Worm (Caenorhabditis elegans): ENCODE results near the gene fbxa-72.

- TF ChIP-seq ama-1 (optimal IDR thresholded peaks at IDR 0.05), result no peak
- no peak for TF ChIP-seq pha-2 (tag; optimal IDR thresholded peaks at IDR 0.05)
- no peak for TF ChIP-seq nfya-1 (tag; optimal IDR thresholded peaks at IDR 0.05)
- no peak for TF ChIP-seq elt-2 (tag; optimal IDR thresholded peaks at IDR 0.05)
- no peak for TF ChIP-seq dmd-4 (tag; optimal IDR thresholded peaks at IDR 0.05; ENCODE audit: borderline replicate concordance)
- no peak for TF ChIP-seq ceh-30 (tag; optimal IDR thresholded peaks at IDR 0.05)
- no peak for TF ChIP-seq lin-11 (tag; optimal IDR thresholded peaks at IDR 0.05)
- no peak for TF ChIP-seq pha-4 (tag; optimal IDR thresholded peaks at IDR 0.05)
- no peak for TF ChIP-seq hlh-13 (GFP tag; optimal IDR thresholded peaks at IDR 0.05)
- no peak for TF ChIP-seq nhr-11 (tag; optimal IDR thresholded peaks at IDR 0.05)
- no peak for TF ChIP-seq ceh-19 (GFP tag; optimal IDR thresholded peaks at IDR 0.05)
Measured at ce11 chrV:702260-702659, 25.7 kb upstream of the fbxa-72 start, which contains the start of gene srbc-37.

Data from whole organism, late embryonic.